Worm (Caenorhabditis elegans): Measurements from ENCODE around the gene T22H9.1.

ce11 chrV:385488-385887 is 25.9 kb downstream of the T22H9.1 start, which contains the start of gene lipl-5:
- no peak for TF ChIP-seq C06A6.2 (GFP tag; conservative IDR thresholded peaks at IDR 0.05)
- no peak for TF ChIP-seq dpl-1 (GFP tag; optimal IDR thresholded peaks at IDR 0.05)

Data from whole organism, young adult.